Worm (Caenorhabditis elegans) whole organism, L2 larva: ENCODE measurements around the gene T05A8.11.

ENCODE experiments used
- C34F6.9 ChIP-seq: fragments of 150-350 bp; optimal IDR thresholded peaks from 2 replicates; lab custom pipeline; 2014; ENCODE audit warnings: missing biosample characterization, missing genetic modification characterization
- R02D3.7 ChIP-seq: fragments of 150-350 bp; optimal IDR thresholded peaks from 2 replicates; lab custom pipeline; 2014; ENCODE audit warnings: missing biosample characterization, missing genetic modification characterization
- Y55F3AM.14 ChIP-seq: fragments of 200-800 bp; sonication (Bioruptor generic); optimal IDR thresholded peaks from 2 replicates; lab custom pipeline; 2018; ENCODE audit warnings: mild to moderate bottlenecking, missing genetic modification characterization, missing compliant biosample characterization
- alr-1 ChIP-seq: fragments of 150-350 bp; optimal IDR thresholded peaks from 2 replicates; lab custom pipeline; 2014; ENCODE audit warnings: missing biosample characterization, missing genetic modification characterization
- aly-2 ChIP-seq: fragments of 150-350 bp; optimal IDR thresholded peaks from 2 replicates; lab custom pipeline; 2014; ENCODE audit warnings: missing biosample characterization, missing genetic modification characterization
- ama-1 ChIP-seq: fragments of 150-350 bp; optimal IDR thresholded peaks from 2 replicates; lab custom pipeline; 2018; ENCODE audit warnings: inconsistent platforms
- blmp-1 ChIP-seq: sonication (generic microtip); optimal IDR thresholded peaks from 2 replicates; lab custom pipeline; 2017; ENCODE audit warnings: missing genetic modification characterization, mild to moderate bottlenecking, missing compliant biosample characterization, antibody characterized with exemption, moderate library complexity; ENCODE audit not compliant: insufficient read depth
- crh-2 ChIP-seq: sonication (generic microtip); optimal IDR thresholded peaks from 2 replicates; lab custom pipeline; 2017; ENCODE audit warnings: missing biosample characterization, missing genetic modification characterization
- dmd-4 ChIP-seq: sonication (generic microtip); optimal IDR thresholded peaks from 2 replicates; lab custom pipeline; 2017; ENCODE audit warnings: missing biosample characterization, missing genetic modification characterization
- elt-1 ChIP-seq: fragments of 150-350 bp; optimal IDR thresholded peaks from 2 replicates; lab custom pipeline; 2014; ENCODE audit warnings: missing biosample characterization, missing genetic modification characterization
- elt-3 ChIP-seq: sonication (generic microtip); optimal IDR thresholded peaks from 2 replicates; lab custom pipeline; 2017; ENCODE audit warnings: missing biosample characterization, missing genetic modification characterization
- fos-1 ChIP-seq: fragments of 150-350 bp; optimal IDR thresholded peaks from 2 replicates; lab custom pipeline; 2014; ENCODE audit warnings: missing biosample characterization, missing genetic modification characterization
- gmeb-1 ChIP-seq: fragments of 150-350 bp; optimal IDR thresholded peaks from 2 replicates; lab custom pipeline; 2014; ENCODE audit warnings: missing biosample characterization, missing genetic modification characterization
- lin-11 ChIP-seq: fragments of 150-350 bp; sonication (generic microtip); optimal IDR thresholded peaks from 2 replicates; lab custom pipeline; 2014; ENCODE audit warnings: missing biosample characterization, missing genetic modification characterization, inconsistent platforms, mixed read lengths
- mab-5 ChIP-seq: fragments of 150-350 bp; optimal IDR thresholded peaks from 2 replicates; lab custom pipeline; 2014; ENCODE audit warnings: missing biosample characterization, missing genetic modification characterization
- mbf-1 ChIP-seq: sonication (generic microtip); optimal IDR thresholded peaks from 2 replicates; lab custom pipeline; 2017; ENCODE audit warnings: missing biosample characterization, missing genetic modification characterization
- mdl-1 ChIP-seq, 2 experiments: fragments of 150-350 bp in 1 of 2; sonication (generic microtip) in 1 of 2; optimal IDR thresholded peaks; 2 replicates each; lab custom pipeline; 2017; ENCODE audit warnings: missing biosample characterization in 2 of 2, missing genetic modification characterization in 2 of 2
- nhr-10 ChIP-seq: sonication (generic microtip); optimal IDR thresholded peaks from 2 replicates; lab custom pipeline; 2017; ENCODE audit warnings: missing biosample characterization, missing genetic modification characterization
- nhr-12 ChIP-seq: fragments of 150-350 bp; optimal IDR thresholded peaks from 2 replicates; lab custom pipeline; 2014; ENCODE audit warnings: missing biosample characterization, missing genetic modification characterization
- nhr-129 ChIP-seq: fragments of 150-350 bp; optimal IDR thresholded peaks from 2 replicates; lab custom pipeline; 2014; ENCODE audit warnings: missing biosample characterization, missing genetic modification characterization
- nhr-21 ChIP-seq: fragments of 150-350 bp; optimal IDR thresholded peaks from 2 replicates; lab custom pipeline; 2014; ENCODE audit warnings: missing biosample characterization, missing genetic modification characterization
- nhr-23 ChIP-seq: fragments of 150-350 bp; optimal IDR thresholded peaks from 2 replicates; lab custom pipeline; 2014; ENCODE audit warnings: missing biosample characterization, missing genetic modification reagents, missing genetic modification characterization
- nhr-6 ChIP-seq: fragments of 150-350 bp; optimal IDR thresholded peaks from 2 replicates; lab custom pipeline; 2014; ENCODE audit warnings: missing biosample characterization, missing genetic modification characterization
- nhr-77 ChIP-seq: fragments of 150-350 bp; optimal IDR thresholded peaks from 2 replicates; lab custom pipeline; 2014; ENCODE audit warnings: missing biosample characterization, missing genetic modification characterization
- peb-1 ChIP-seq: fragments of 150-350 bp; optimal IDR thresholded peaks from 2 replicates; lab custom pipeline; 2014; ENCODE audit warnings: missing biosample characterization, missing genetic modification characterization
- sem-4 ChIP-seq: fragments of 150-350 bp; optimal IDR thresholded peaks from 2 replicates; lab custom pipeline; 2014; ENCODE audit warnings: missing biosample characterization, missing genetic modification reagents, missing genetic modification characterization
- skn-1 ChIP-seq: sonication (generic microtip); optimal IDR thresholded peaks from 2 replicates; lab custom pipeline; 2017; ENCODE audit warnings: missing biosample characterization, missing genetic modification characterization
- sma-3 ChIP-seq: sonication (generic microtip); optimal IDR thresholded peaks from 2 replicates; lab custom pipeline; 2016; ENCODE audit warnings: missing genetic modification reagents, missing genetic modification characterization, missing compliant biosample characterization
- sma-9 ChIP-seq, 2 experiments: fragments of 150-350 bp in 1 of 2; sonication (generic microtip) in 1 of 2; optimal IDR thresholded peaks; 2 replicates each; lab custom pipeline; 2014 to 2016; ENCODE audit warnings: missing genetic modification characterization in 2 of 2, mild to moderate bottlenecking in 1 of 2, missing biosample characterization in 1 of 2, missing compliant biosample characterization in 1 of 2, missing genetic modification reagents in 1 of 2, moderate library complexity in 1 of 2
- snpc-4 ChIP-seq: fragments of 150-350 bp; optimal IDR thresholded peaks from 2 replicates; lab custom pipeline; 2014; ENCODE audit warnings: missing biosample characterization, missing genetic modification characterization
- unc-39 ChIP-seq: fragments of 150-350 bp; optimal IDR thresholded peaks from 2 replicates; lab custom pipeline; 2014; ENCODE audit warnings: missing biosample characterization, missing genetic modification characterization
- unc-55 ChIP-seq: fragments of 150-350 bp; sonication (generic microtip); optimal IDR thresholded peaks from 3 replicates; lab custom pipeline; 2014; ENCODE audit warnings: missing biosample characterization, missing genetic modification reagents, missing genetic modification characterization
- unc-62 ChIP-seq: fragments of 150-350 bp; optimal IDR thresholded peaks from 2 replicates; lab custom pipeline; 2014; ENCODE audit warnings: missing biosample characterization, missing genetic modification reagents, missing genetic modification characterization
- ztf-1 ChIP-seq: fragments of 200-800 bp; sonication (Bioruptor generic); conservative IDR thresholded peaks from 2 replicates; pipeline ENCODE4 v1.3.6; 2022; ENCODE audit warnings: missing genetic modification characterization, missing compliant biosample characterization
- ztf-11 ChIP-seq: sonication (generic microtip); optimal IDR thresholded peaks from 2 replicates; lab custom pipeline; 2017; ENCODE audit warnings: missing biosample characterization, missing genetic modification characterization

T05A8.11 gene

DNA sequence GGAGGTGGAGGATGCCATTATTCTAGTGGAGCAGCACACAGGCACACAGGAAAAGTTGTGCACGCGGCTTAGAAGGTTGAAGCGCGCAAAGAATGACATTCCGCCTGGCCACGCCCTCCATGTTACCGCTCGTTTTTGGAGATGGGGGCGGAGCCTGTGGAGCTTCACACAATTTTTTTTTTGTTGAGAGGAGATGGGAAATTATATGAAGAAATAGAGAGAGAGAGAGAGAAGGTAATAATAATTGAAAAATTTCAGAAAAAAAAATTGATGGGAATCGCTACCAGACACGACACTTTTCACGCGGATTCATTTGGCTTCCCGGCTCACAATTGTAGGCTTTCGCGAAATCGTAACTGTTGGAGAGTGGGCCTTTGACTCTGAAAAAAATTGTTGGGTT lies 8.1 kb downstream of the T05A8.11 start, which contains the start of gene T05A8.3:
T05A8.3 (minus strand) TSS at position 101 of the 400 bp plus-strand sequence.
- TF ChIP-seq nhr-21 (tag; lab: Kevin White, UChicago) (no peak), lin-11 (tag; lab: Kevin White, UChicago) (no peak), gmeb-1 (tag; lab: Kevin White, UChicago) (no peak), sem-4 (no peak), crh-2 (no peak), ztf-11 (no peak), R02D3.7 (no peak), unc-39 (tag; lab: Kevin White, UChicago) (no peak), elt-3 (tag; lab: Kevin White, UChicago) (no peak), ztf-1 (GFP tag; lab: Robert Waterston, UW) (no peak)

DNA sequence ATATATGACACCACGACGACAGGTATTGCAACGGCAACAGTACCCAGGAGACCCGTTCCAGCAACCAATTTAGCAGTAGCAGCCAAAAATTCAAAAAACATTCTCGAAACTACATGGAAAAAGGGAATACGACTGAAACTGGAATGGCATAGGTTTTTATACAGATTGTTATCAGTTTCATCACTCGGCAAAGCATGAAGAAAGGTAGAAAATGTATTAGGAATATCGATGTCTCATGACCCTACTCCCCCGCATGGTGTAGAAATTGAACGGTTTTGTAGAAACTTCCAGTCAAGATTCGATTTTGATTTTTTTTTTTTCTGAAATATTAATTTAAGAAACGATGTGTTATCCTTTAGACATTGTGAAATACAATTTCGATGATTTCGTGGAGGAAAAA lies 14.5 kb downstream of the T05A8.11 start, which contains the start of gene T05A8.2:
T05A8.2 (minus strand) TSS at position 101 of the 400 bp plus-strand sequence.
- TF ChIP-seq mab-5 (tag; lab: Kevin White, UChicago) (no peak), sma-3 (GFP tag; lab: Kevin White, UChicago) (no peak), blmp-1 (tag; lab: Kevin White, UChicago) (no peak), sma-9 (GFP tag; optimal IDR thresholded peaks at IDR 0.05; lab: Kevin White, UChicago) (no peak), sma-9 (tag; optimal IDR thresholded peaks at IDR 0.05; lab: Kevin White, UChicago) (no peak), alr-1 (tag; lab: Kevin White, UChicago) (no peak), ama-1 (lab: Kevin White, UChicago) (no peak), skn-1 (tag; lab: Kevin White, UChicago) (no peak), C34F6.9 (tag; lab: Kevin White, UChicago) (no peak), Y55F3AM.14 (no peak), nhr-23 (tag; lab: Kevin White, UChicago) (no peak), nhr-10 (no peak), nhr-6 (no peak), aly-2 (tag; lab: Kevin White, UChicago) (no peak), ztf-11 (no peak), nhr-129 (tag; lab: Kevin White, UChicago) (no peak), elt-3 (tag; lab: Kevin White, UChicago) (no peak), snpc-4 (tag; lab: Kevin White, UChicago) (no peak)

DNA sequence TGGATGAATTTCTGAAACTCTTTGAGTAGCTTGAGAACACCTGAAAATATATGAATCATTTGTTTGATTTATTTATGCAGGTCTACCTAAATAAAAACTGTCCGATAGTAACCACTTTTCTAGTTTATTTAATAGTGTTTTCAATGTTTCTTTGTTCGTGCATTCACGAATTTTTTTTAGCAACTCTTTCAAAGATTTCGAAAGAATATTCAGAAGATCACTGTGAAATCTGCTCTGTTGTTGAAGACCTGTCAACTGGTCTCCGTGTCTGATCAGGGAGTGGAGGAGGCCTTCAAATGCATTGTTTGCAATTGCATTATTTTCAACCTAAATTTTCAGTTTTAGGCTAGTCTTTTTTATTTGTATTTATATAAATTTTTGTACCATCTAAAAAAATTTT lies 15.5 kb downstream of the T05A8.11 start, which contains the start of gene T05A8.1:
T05A8.1 (minus strand) TSS at position 101 of the 400 bp plus-strand sequence.
- TF ChIP-seq Y55F3AM.14, result no peak
- TF ChIP-seq blmp-1 (tag; lab: Kevin White, UChicago), result no peak
- no peak for TF ChIP-seq peb-1 (tag; lab: Kevin White, UChicago)
- TF ChIP-seq nhr-10, result no peak

DNA sequence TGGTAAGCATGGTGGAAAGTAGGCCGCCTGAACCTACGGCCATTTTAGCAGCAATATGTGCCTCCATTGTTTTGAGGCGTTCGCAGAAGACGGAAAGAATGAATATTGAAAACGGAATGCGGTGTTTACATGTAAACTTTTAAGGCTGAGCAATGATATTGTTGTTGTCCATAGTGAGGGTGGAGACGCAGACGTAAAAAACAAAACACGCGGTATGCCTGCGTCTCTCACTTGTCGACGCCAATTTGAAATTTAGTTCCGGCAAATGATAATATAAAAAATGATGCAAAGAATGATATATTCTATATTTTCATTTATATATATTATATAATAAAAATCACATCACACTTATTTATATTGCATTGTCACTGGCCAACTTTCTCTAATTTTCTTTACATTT lies 17.6 kb downstream of the T05A8.11 start, which contains the start of gene Y47G7B.2:
Y47G7B.2 (minus strand) TSS at position 143 of the 400 bp plus-strand sequence.
- TF ChIP-seq fos-1 (no peak), peb-1 (tag; lab: Kevin White, UChicago) (no peak), unc-55 (peak; percentile 48), nhr-129 (tag; lab: Kevin White, UChicago) (peak; percentile 45), ama-1 (lab: Kevin White, UChicago) (no peak), sma-9 (GFP tag; optimal IDR thresholded peaks at IDR 0.05; lab: Kevin White, UChicago) (peak; percentile 37), sma-9 (tag; optimal IDR thresholded peaks at IDR 0.05; lab: Kevin White, UChicago) (no peak), C34F6.9 (tag; lab: Kevin White, UChicago) (peak; percentile 13)

DNA sequence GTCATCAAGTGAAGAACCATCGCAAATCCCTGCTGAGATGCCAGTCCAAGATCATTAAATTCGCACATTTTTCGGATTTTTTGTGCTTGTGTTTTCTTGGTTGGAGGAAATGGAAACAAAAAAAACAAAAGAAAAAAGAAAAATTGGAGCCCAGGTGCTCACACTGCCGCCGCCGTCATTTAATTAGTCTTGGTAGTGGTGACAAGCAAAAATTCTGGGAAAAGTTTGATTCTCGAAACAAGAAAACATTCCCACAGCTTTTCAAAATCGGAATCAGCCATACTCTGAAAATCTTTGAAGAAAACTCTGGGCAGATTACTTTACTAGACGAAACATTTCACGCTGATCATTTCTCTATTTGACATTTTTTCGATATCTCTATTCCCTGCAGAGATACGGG lies 20.3 kb downstream of the T05A8.11 start, which contains the start of gene srh-128:
srh-128 (minus strand) TSS at position 101 of the 400 bp plus-strand sequence.
- TF ChIP-seq nhr-12 (tag; lab: Kevin White, UChicago) (no peak), mdl-1 (tag; optimal IDR thresholded peaks at IDR 0.05; lab: Kevin White, UChicago) (no peak)
- TF ChIP-seq, all 48 proteins: peak for 0

DNA sequence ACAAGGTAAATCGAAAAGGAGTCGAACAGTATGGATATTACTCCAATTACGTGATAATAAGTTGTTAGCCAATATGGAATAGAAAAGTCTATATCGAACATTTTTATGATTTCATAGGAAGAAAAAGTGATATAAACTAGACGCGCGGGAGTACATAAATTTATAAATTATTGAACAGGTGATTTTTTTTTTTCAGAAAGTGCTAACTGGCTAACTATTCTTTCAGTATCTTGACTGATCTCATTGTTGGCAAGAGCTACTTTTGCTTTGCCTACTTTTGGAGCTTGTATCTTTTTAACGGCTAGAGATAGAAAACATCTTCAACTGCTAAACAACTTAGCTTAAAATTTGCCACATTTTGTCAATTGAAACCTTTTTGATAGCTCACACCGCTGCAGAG lies 22.7 kb downstream of the T05A8.11 start, which contains the start of gene sri-60:
sri-60 (minus strand) TSS at position 101 of the 400 bp plus-strand sequence.
- TF ChIP-seq nhr-21 (tag; lab: Kevin White, UChicago), result no peak
- no peak for TF ChIP-seq sma-9 (GFP tag; optimal IDR thresholded peaks at IDR 0.05; lab: Kevin White, UChicago)
- no peak for TF ChIP-seq sma-9 (tag; optimal IDR thresholded peaks at IDR 0.05; lab: Kevin White, UChicago)
- no peak for TF ChIP-seq elt-1 (tag; lab: Kevin White, UChicago)
- TF ChIP-seq dmd-4 (tag; lab: Kevin White, UChicago), result no peak
- TF ChIP-seq nhr-23 (tag; lab: Kevin White, UChicago), result no peak
- TF ChIP-seq alr-1 (tag; lab: Kevin White, UChicago), result no peak
- no peak for TF ChIP-seq ztf-1 (GFP tag; lab: Robert Waterston, UW)
- TF ChIP-seq unc-62, result no peak
- no peak for TF ChIP-seq ama-1 (lab: Kevin White, UChicago)
- TF ChIP-seq mbf-1 (tag; lab: Kevin White, UChicago), result no peak
- no peak for TF ChIP-seq gmeb-1 (tag; lab: Kevin White, UChicago)
- TF ChIP-seq nhr-77 (tag; lab: Kevin White, UChicago), result no peak
- TF ChIP-seq, all 48 proteins: peak for 0
